Fruit fly (Drosophila melanogaster) whole organism, wandering third instar larva: ENCODE measurements around the gene trol.
A peak's percentile ranks its signal among the peaks of the same experiment; 100 is the strongest.

Experiments
- Abd-B ChIP-seq: fragments of >200 bp; optimal IDR thresholded peaks from 2 replicates; lab custom pipeline; 2017; ENCODE audit warnings: missing biosample characterization, missing genetic modification characterization
- CG32264 ChIP-seq: fragments of 200-800 bp; sonication (Bioruptor generic); optimal IDR thresholded peaks from 2 replicates; lab custom pipeline; 2016; ENCODE audit warnings: missing biosample characterization, missing genetic modification characterization
- CG9705 ChIP-seq: fragments of 200-800 bp; sonication (Bioruptor generic); optimal IDR thresholded peaks from 2 replicates; lab custom pipeline; 2018; ENCODE audit warnings: missing biosample characterization, mild to moderate bottlenecking, missing genetic modification characterization
- CrebA ChIP-seq: fragments of 200-800 bp; sonication (Bioruptor generic); optimal IDR thresholded peaks from 2 replicates; lab custom pipeline; 2016; ENCODE audit warnings: missing biosample characterization, mild to moderate bottlenecking, missing genetic modification characterization, borderline replicate concordance
- Dfd ChIP-seq: fragments of >200 bp; optimal IDR thresholded peaks from 2 replicates; lab custom pipeline; 2017; ENCODE audit warnings: missing biosample characterization, missing genetic modification characterization
- Dif ChIP-seq: fragments of 200-275, 200-300 bp; sonication (Bioruptor generic); optimal IDR thresholded peaks from 2 replicates; lab custom pipeline; 2018; ENCODE audit warnings: missing biosample characterization, missing genetic modification characterization; ENCODE audit not compliant: partially characterized antibody
- GATAd ChIP-seq: sonication (Bioruptor generic); optimal IDR thresholded peaks from 2 replicates; lab custom pipeline; 2016; ENCODE audit warnings: missing biosample characterization, missing genetic modification characterization
- HLH106 ChIP-seq: fragments of 200-800 bp; optimal IDR thresholded peaks from 3 replicates; lab custom pipeline; 2019; ENCODE audit warnings: missing biosample characterization, mild to moderate bottlenecking, missing genetic modification characterization, moderate library complexity
- Hnf4 ChIP-seq: fragments of 200-800 bp; sonication (Bioruptor generic); optimal IDR thresholded peaks from 2 replicates; lab custom pipeline; 2016; ENCODE audit warnings: missing biosample characterization, mild to moderate bottlenecking, missing genetic modification characterization
- Hr78 ChIP-seq: fragments of >200 bp; optimal IDR thresholded peaks from 2 replicates; lab custom pipeline; 2017; ENCODE audit warnings: missing biosample characterization, missing genetic modification characterization
- Hr83 ChIP-seq: fragments of 200-300 bp; sonication (Bioruptor generic); optimal IDR thresholded peaks from 2 replicates; lab custom pipeline; 2016; ENCODE audit warnings: missing biosample characterization, mild to moderate bottlenecking, missing genetic modification characterization, moderate library complexity; ENCODE audit not compliant: poor library complexity, severe bottlenecking
- Jra ChIP-seq: sonication (Bioruptor generic); optimal IDR thresholded peaks from 2 replicates; lab custom pipeline; 2016; ENCODE audit warnings: missing biosample characterization, missing genetic modification characterization
- Mio ChIP-seq: sonication (Bioruptor generic); optimal IDR thresholded peaks from 2 replicates; lab custom pipeline; 2016; ENCODE audit warnings: missing biosample characterization, missing genetic modification characterization
- Myc ChIP-seq: fragments of >200 bp; optimal IDR thresholded peaks from 2 replicates; lab custom pipeline; 2017
- N ChIP-seq: fragments of >200 bp; optimal IDR thresholded peaks from 2 replicates; lab custom pipeline; 2018; ENCODE audit warnings: missing biosample characterization, missing external identifiers, missing genetic modification characterization
- OdsH ChIP-seq: fragments of 200-800 bp; sonication (Bioruptor generic); optimal IDR thresholded peaks from 2 replicates; lab custom pipeline; 2016; ENCODE audit warnings: missing biosample characterization, mild to moderate bottlenecking, missing genetic modification characterization
- Rel ChIP-seq, 2 experiments: fragments of 200-800 bp; sonication (Bioruptor generic) in 1 of 2; optimal IDR thresholded peaks; 2 replicates in 1 of 2; 3 replicates in 1 of 2; lab custom pipeline; 2016 to 2019; ENCODE audit warnings: mild to moderate bottlenecking in 2 of 2, missing biosample characterization in 2 of 2, missing genetic modification characterization in 2 of 2, moderate library complexity in 1 of 2
- Sp1 ChIP-seq: fragments of 200-800 bp; sonication (Bioruptor generic); optimal IDR thresholded peaks from 3 replicates; lab custom pipeline; 2019; ENCODE audit warnings: missing biosample characterization, mild to moderate bottlenecking, missing genetic modification characterization, moderate library complexity
- Vsx2 ChIP-seq: fragments of 200-300, 225-300 bp; sonication (Bioruptor generic); optimal IDR thresholded peaks from 2 replicates; lab custom pipeline; 2018; ENCODE audit warnings: missing biosample characterization, missing genetic modification characterization; ENCODE audit not compliant: partially characterized antibody
- br ChIP-seq: fragments of 200-800 bp; sonication (Bioruptor generic); optimal IDR thresholded peaks from 2 replicates; lab custom pipeline; 2016; ENCODE audit warnings: missing biosample characterization, missing genetic modification characterization
- brk ChIP-seq: fragments of 200-800 bp; sonication (Bioruptor generic); optimal IDR thresholded peaks from 2 replicates; lab custom pipeline; 2016; ENCODE audit warnings: missing biosample characterization, mild to moderate bottlenecking, missing genetic modification characterization
- dl ChIP-seq, 2 experiments: fragments of 175-275, 200-275 bp in 1 of 2; fragments of 200-275 bp in 1 of 2; sonication (Bioruptor generic); optimal IDR thresholded peaks; lab custom pipeline; 2018; ENCODE audit warnings: mild to moderate bottlenecking in 2 of 2, missing biosample characterization in 2 of 2, missing genetic modification characterization in 2 of 2, moderate library complexity in 2 of 2; ENCODE audit not compliant: partially characterized antibody in 2 of 2, insufficient read depth in 1 of 2
- dmrt93B ChIP-seq: fragments of 200-800 bp; sonication (Bioruptor generic); optimal IDR thresholded peaks from 2 replicates; lab custom pipeline; 2018; ENCODE audit warnings: missing biosample characterization, mild to moderate bottlenecking, missing genetic modification characterization
- dsf ChIP-seq: sonication (Bioruptor generic); optimal IDR thresholded peaks from 2 replicates; lab custom pipeline; 2016; ENCODE audit warnings: missing biosample characterization, missing genetic modification characterization, borderline replicate concordance
- ey ChIP-seq: fragments of 200-800 bp; sonication (Bioruptor generic); optimal IDR thresholded peaks from 2 replicates; lab custom pipeline; 2016; ENCODE audit warnings: missing biosample characterization, missing genetic modification characterization
- foxo ChIP-seq, 2 experiments: fragments of 200-800 bp; sonication (Bioruptor generic); optimal IDR thresholded peaks; 2 replicates in 1 of 2; 3 replicates in 1 of 2; lab custom pipeline; 2016 to 2017; ENCODE audit warnings: missing biosample characterization in 2 of 2, missing genetic modification characterization in 2 of 2
- fru ChIP-seq: fragments of 200-800 bp; sonication (Bioruptor generic); optimal IDR thresholded peaks from 3 replicates; lab custom pipeline; 2016; ENCODE audit warnings: missing biosample characterization, mild to moderate bottlenecking, missing genetic modification characterization
- h ChIP-seq: fragments of 200-800 bp; sonication (Bioruptor generic); optimal IDR thresholded peaks from 3 replicates; lab custom pipeline; 2016; ENCODE audit warnings: missing biosample characterization, mild to moderate bottlenecking, missing genetic modification characterization
- jim ChIP-seq: fragments of 175-275, 200-325 bp; sonication (Bioruptor generic); optimal IDR thresholded peaks from 2 replicates; lab custom pipeline; 2016; ENCODE audit warnings: missing biosample characterization, mild to moderate bottlenecking, missing genetic modification characterization
- lola ChIP-seq: fragments of >200 bp; optimal IDR thresholded peaks from 2 replicates; lab custom pipeline; 2017; ENCODE audit warnings: missing biosample characterization, missing genetic modification characterization
- pan ChIP-seq: fragments of >200 bp; optimal IDR thresholded peaks from 2 replicates; lab custom pipeline; 2017
- psq ChIP-seq: fragments of 200-800 bp; sonication (Bioruptor generic); optimal IDR thresholded peaks from 3 replicates; lab custom pipeline; 2017; ENCODE audit warnings: missing biosample characterization, mild to moderate bottlenecking, missing genetic modification characterization, moderate library complexity
- rgr ChIP-seq: fragments of 200-800 bp; sonication (Bioruptor generic); optimal IDR thresholded peaks from 3 replicates; lab custom pipeline; 2016; ENCODE audit warnings: missing biosample characterization, mild to moderate bottlenecking, missing genetic modification characterization
- sage ChIP-seq: fragments of 200-800 bp; sonication (Bioruptor generic); optimal IDR thresholded peaks from 2 replicates; lab custom pipeline; 2016; ENCODE audit warnings: missing biosample characterization, mild to moderate bottlenecking, missing genetic modification characterization
- sv ChIP-seq: fragments of 200-800 bp; sonication (Bioruptor generic); optimal IDR thresholded peaks from 3 replicates; lab custom pipeline; 2016; ENCODE audit warnings: missing biosample characterization, missing genetic modification characterization
- tai ChIP-seq: sonication (Bioruptor generic); optimal IDR thresholded peaks from 2 replicates; lab custom pipeline; 2016; ENCODE audit warnings: missing biosample characterization, missing genetic modification characterization
- usp ChIP-seq: fragments of >200 bp; optimal IDR thresholded peaks from 2 replicates; lab custom pipeline; 2017; ENCODE audit warnings: missing biosample characterization, missing genetic modification characterization
- woc ChIP-seq: sonication (Bioruptor generic); optimal IDR thresholded peaks from 2 replicates; lab custom pipeline; 2016; ENCODE audit warnings: missing biosample characterization, mild to moderate bottlenecking, missing genetic modification characterization

The trol gene

DNA sequence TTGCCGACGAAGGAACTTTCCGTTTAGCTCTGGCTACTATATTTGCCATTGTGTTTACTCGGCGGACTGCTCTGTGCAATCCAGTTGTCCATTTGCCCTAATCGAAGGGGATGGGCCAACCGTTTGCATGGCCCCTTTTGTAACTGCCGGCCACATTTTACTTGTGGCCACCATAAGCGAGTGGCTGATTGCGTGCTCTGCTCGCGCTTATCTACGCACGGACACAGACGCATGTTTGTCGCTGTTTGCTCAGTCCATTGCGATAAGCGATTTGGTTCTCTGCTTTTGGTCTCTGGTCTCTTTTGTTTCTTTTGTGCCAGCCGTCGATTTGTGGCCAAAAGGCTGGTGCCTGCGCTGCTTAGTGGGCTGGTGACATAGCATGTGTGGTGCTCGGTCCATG lies 45.4 kb upstream of the trol start:
- TF ChIP-seq h (GFP tag; lab: Kevin White, UChicago) (no peak), GATAd (GFP tag; lab: Kevin White, UChicago) (no peak), N (no peak), usp (GFP tag; lab: Kevin White, UChicago) (no peak), dl (GFP tag; optimal IDR thresholded peaks at IDR 0.05; lab: Kevin White, UChicago; ENCODE audit: insufficient read depth in 1 of 2, partially characterized antibody in 2 of 2) (no peak), Abd-B (GFP tag; lab: Kevin White, UChicago) (no peak), psq (GFP tag; lab: Kevin White, UChicago) (no peak), Dif (GFP tag; lab: Kevin White, UChicago) (no peak), OdsH (GFP tag; lab: Kevin White, UChicago) (no peak), dsf (GFP tag; lab: Kevin White, UChicago) (no peak), Jra (GFP tag; lab: Kevin White, UChicago) (no peak), br (GFP tag; lab: Kevin White, UChicago) (no peak), ey (GFP tag; lab: Kevin White, UChicago) (no peak), Hr83 (GFP tag; lab: Kevin White, UChicago) (no peak), jim (GFP tag; lab: Kevin White, UChicago) (no peak)

DNA sequence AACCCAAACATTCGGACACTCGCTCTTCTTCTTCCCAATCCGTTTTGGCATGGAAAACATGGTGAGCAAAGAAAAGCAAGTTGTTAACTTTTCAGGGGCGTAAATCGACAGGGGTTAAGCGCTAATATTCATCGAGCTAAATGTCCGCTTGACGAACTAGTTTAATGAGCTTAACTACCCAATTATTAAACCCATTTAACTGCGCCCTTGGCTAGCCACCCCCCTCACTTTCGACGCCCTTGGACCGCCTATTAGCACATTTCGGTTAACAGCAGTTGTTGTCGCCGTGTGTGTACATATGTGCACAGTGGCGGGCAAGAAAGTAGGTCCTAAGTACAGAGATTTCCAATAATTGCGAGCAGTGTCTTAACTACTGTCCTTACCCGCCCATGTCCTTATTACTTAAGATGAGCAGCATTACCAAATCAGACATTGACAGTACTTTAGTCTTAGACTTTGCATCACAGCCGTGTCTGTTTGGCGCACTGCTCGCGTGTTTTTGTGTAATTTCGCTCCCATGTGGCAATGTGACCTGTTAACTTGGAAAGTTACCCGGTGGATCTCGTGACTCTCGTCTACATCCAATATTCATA lies 44.3 kb upstream of the trol start:
- TF ChIP-seq Dif (GFP tag; lab: Kevin White, UChicago) (no peak), Rel (GFP tag; optimal IDR thresholded peaks at IDR 0.05; lab: Kevin White, UChicago) (peak; percentile 55), Rel (tag; optimal IDR thresholded peaks at IDR 0.05; lab: Kevin White, UChicago) (peak; percentile 40), Hr78 (GFP tag; lab: Kevin White, UChicago) (no peak), Mio (peak; percentile 84), dsf (GFP tag; lab: Kevin White, UChicago) (peak; percentile 64), Hnf4 (GFP tag; lab: Kevin White, UChicago) (peak; percentile 95), jim (GFP tag; lab: Kevin White, UChicago) (peak; percentile 42), ey (GFP tag; lab: Kevin White, UChicago) (peak; percentile 97), psq (GFP tag; lab: Kevin White, UChicago) (peak; percentile 89), foxo (GFP tag; optimal IDR thresholded peaks at IDR 0.05; lab: Kevin White, UChicago) (peak; percentile 83 to 98), Abd-B (GFP tag; lab: Kevin White, UChicago) (no peak), lola (GFP tag; lab: Kevin White, UChicago) (no peak), tai (GFP tag; lab: Kevin White, UChicago) (no peak), CrebA (GFP tag; lab: Kevin White, UChicago) (no peak), h (GFP tag; lab: Kevin White, UChicago) (peak; percentile 96), fru (GFP tag; lab: Kevin White, UChicago) (peak; percentile 96), GATAd (GFP tag; lab: Kevin White, UChicago) (peak; percentile 72), Myc (lab: Kevin White, UChicago) (no peak), Sp1 (GFP tag; lab: Kevin White, UChicago) (peak; percentile 88), sv (peak; percentile 89), rgr (GFP tag; lab: Kevin White, UChicago) (peak; percentile 97), woc (peak; percentile 85), pan (lab: Kevin White, UChicago) (no peak), N (no peak), Hr83 (GFP tag; lab: Kevin White, UChicago) (peak; percentile 93), Jra (GFP tag; lab: Kevin White, UChicago) (peak; percentile 84), dl (GFP tag; optimal IDR thresholded peaks at IDR 0.05; lab: Kevin White, UChicago; ENCODE audit: insufficient read depth in 1 of 2, partially characterized antibody in 2 of 2) (no peak), usp (GFP tag; lab: Kevin White, UChicago) (no peak), CG9705 (GFP tag; lab: Kevin White, UChicago) (peak; percentile 36), Vsx2 (GFP tag; lab: Kevin White, UChicago) (no peak), br (GFP tag; lab: Kevin White, UChicago) (peak; percentile 96), CG32264 (GFP tag; lab: Kevin White, UChicago) (peak; percentile 90), sage (peak; percentile 90), dmrt93B (GFP tag; lab: Kevin White, UChicago) (peak; percentile 93), HLH106 (tag; lab: Kevin White, UChicago) (peak; percentile 94), brk (GFP tag; lab: Kevin White, UChicago) (no peak), OdsH (GFP tag; lab: Kevin White, UChicago) (peak; percentile 95), Dfd (GFP tag; lab: Kevin White, UChicago) (no peak)
- TF ChIP-seq, all 38 proteins: peak for 24
